Fruit fly (Drosophila melanogaster): ENCODE data around the gene CG5377.

- TF ChIP-seq CTCF (optimal IDR thresholded peaks at IDR 0.05) = no peak
- TF ChIP-seq CG8478 (optimal IDR thresholded peaks at IDR 0.05) = no peak
Measured at dm6 chr3R:22446493-22446892, 21.5 kb downstream of the CG5377 start, which contains the start of gene CG12499.
